Worm (Caenorhabditis elegans) whole organism, L4 larva: ENCODE results near the gene H12I13.1.

Experiments
- F10B5.3 ChIP-seq: sonication (generic microtip); optimal IDR thresholded peaks from 2 replicates; lab custom pipeline; 2016; ENCODE audit warnings: mild to moderate bottlenecking, missing genetic modification characterization, missing compliant biosample characterization
- F44E2.7 ChIP-seq: fragments of 200-800 bp; sonication (Bioruptor generic); IDR thresholded peaks from 2 replicates; pipeline ENCODE4 v2.1.2; 2022; ENCODE audit warnings: missing genetic modification characterization, missing compliant biosample characterization
- F49E8.2 ChIP-seq: sonication (generic microtip); optimal IDR thresholded peaks from 2 replicates; lab custom pipeline; 2016; ENCODE audit warnings: missing compliant biosample characterization, mild to moderate bottlenecking, missing genetic modification characterization, borderline replicate concordance
- R02D3.7 ChIP-seq: fragments of 150-350 bp; sonication (generic microtip); optimal IDR thresholded peaks from 3 replicates; lab custom pipeline; 2014; ENCODE audit warnings: missing biosample characterization, missing genetic modification characterization
- Y48G9A.11 ChIP-seq: fragments of 200-800 bp; sonication (Bioruptor generic); IDR thresholded peaks from 2 replicates; pipeline ENCODE4 v1.3.6; 2022; ENCODE audit warnings: missing genetic modification reagents, missing genetic modification characterization, missing compliant biosample characterization
- Y5F2A.4 ChIP-seq: fragments of 200-800 bp; sonication (Bioruptor generic); optimal IDR thresholded peaks from 2 replicates; lab custom pipeline; 2018; ENCODE audit warnings: mild to moderate bottlenecking, missing genetic modification characterization, missing compliant biosample characterization
- aha-1 ChIP-seq: fragments of 150-350 bp; peaks from one replicate; lab custom pipeline; 2014; ENCODE audit warnings: missing biosample characterization, missing genetic modification characterization
- aly-2 ChIP-seq: sonication (generic microtip); optimal IDR thresholded peaks from 2 replicates; lab custom pipeline; 2018; ENCODE audit warnings: missing biosample characterization, missing genetic modification characterization
- arid-1 ChIP-seq: fragments of 200-800 bp; sonication (Bioruptor generic); conservative IDR thresholded peaks from 2 replicates; pipeline ENCODE4 v1.3.6; 2022; ENCODE audit warnings: missing genetic modification reagents, missing genetic modification characterization, missing compliant biosample characterization
- ceh-20 ChIP-seq: fragments of 200-800 bp; sonication (Bioruptor generic); IDR thresholded peaks from 2 replicates; pipeline ENCODE4 v1.3.6; 2022; ENCODE audit warnings: missing genetic modification reagents, missing genetic modification characterization, missing compliant biosample characterization
- ceh-44 ChIP-seq: fragments of 200-800 bp; sonication (Bioruptor generic); IDR thresholded peaks from 2 replicates; pipeline ENCODE4 v1.3.6; 2022; ENCODE audit warnings: missing genetic modification reagents, missing genetic modification characterization, missing compliant biosample characterization
- ceh-62 ChIP-seq: sonication (generic microtip); optimal IDR thresholded peaks from 2 replicates; lab custom pipeline; 2017; ENCODE audit warnings: missing biosample characterization, missing genetic modification characterization
- ces-1 ChIP-seq: fragments of 150-350 bp; sonication (generic microtip); optimal IDR thresholded peaks from 4 replicates; lab custom pipeline; 2014; ENCODE audit warnings: missing biosample characterization, missing genetic modification reagents, missing genetic modification characterization
- daf-12 ChIP-seq: fragments of 150-350 bp; optimal IDR thresholded peaks from 2 replicates; lab custom pipeline; 2014; ENCODE audit warnings: missing biosample characterization, missing genetic modification reagents, missing genetic modification characterization
- daf-19 ChIP-seq: fragments of 200-800 bp; sonication (Bioruptor generic); conservative IDR thresholded peaks from 2 replicates; pipeline ENCODE4 v1.3.6; 2022; ENCODE audit warnings: missing genetic modification characterization, missing compliant biosample characterization
- dmd-8 ChIP-seq: fragments of 200-800 bp; sonication (Bioruptor generic); IDR thresholded peaks from 2 replicates; pipeline ENCODE4 v1.3.6; 2022; ENCODE audit warnings: missing genetic modification characterization, missing compliant biosample characterization
- dmd-9 ChIP-seq: fragments of 200-800 bp; sonication (Bioruptor generic); IDR thresholded peaks from 2 replicates; pipeline ENCODE4 v1.3.6; 2022; ENCODE audit warnings: missing genetic modification reagents, missing genetic modification characterization, missing compliant biosample characterization
- dpl-1 ChIP-seq: fragments of 150-350 bp; optimal IDR thresholded peaks from 2 replicates; lab custom pipeline; 2014; ENCODE audit warnings: missing biosample characterization, missing genetic modification reagents, missing genetic modification characterization
- fkh-10 ChIP-seq: fragments of 150-350 bp; optimal IDR thresholded peaks from 2 replicates; lab custom pipeline; 2014; ENCODE audit warnings: missing biosample characterization, missing genetic modification reagents, missing genetic modification characterization
- hif-1 ChIP-seq, 2 experiments: sonication (generic microtip); optimal IDR thresholded peaks; 2 replicates each; lab custom pipeline; 2016 to 2017; ENCODE audit warnings: missing compliant biosample characterization in 2 of 2, missing genetic modification characterization in 2 of 2, missing genetic modification reagents in 2 of 2, missing genotype in 2 of 2, mild to moderate bottlenecking in 1 of 2
- hlh-11 ChIP-seq: fragments of 200-800 bp; sonication (Bioruptor generic); optimal IDR thresholded peaks from 2 replicates; lab custom pipeline; 2018; ENCODE audit warnings: mild to moderate bottlenecking, missing genetic modification characterization, missing compliant biosample characterization
- hmg-1.1 ChIP-seq: fragments of 200-800 bp; sonication (Bioruptor generic); IDR thresholded peaks from 2 replicates; pipeline ENCODE4 v1.3.6; 2022; ENCODE audit warnings: missing genetic modification reagents, missing genetic modification characterization, missing compliant biosample characterization
- lin-1 ChIP-seq: fragments of 200-800 bp; sonication (Bioruptor generic); IDR thresholded peaks from 2 replicates; pipeline ENCODE4 v1.3.6; 2022; ENCODE audit warnings: missing genetic modification reagents, missing genetic modification characterization, missing compliant biosample characterization
- madf-5 ChIP-seq, 2 experiments: fragments of 200-800 bp; sonication (Bioruptor generic); IDR thresholded peaks; 2 replicates each; pipeline ENCODE4 v1.3.6; 2022; ENCODE audit warnings: missing compliant biosample characterization in 2 of 2, missing genetic modification characterization in 2 of 2
- mdl-1 ChIP-seq, 2 experiments: fragments of 150-350 bp in 1 of 2; sonication (generic microtip) in 1 of 2; optimal IDR thresholded peaks; 2 replicates each; lab custom pipeline; 2014 to 2017; ENCODE audit warnings: missing biosample characterization in 2 of 2, missing genetic modification characterization in 2 of 2
- mdt-29 ChIP-seq: fragments of 200-800 bp; sonication (Bioruptor generic); IDR thresholded peaks from 2 replicates; pipeline ENCODE4 v1.3.6; 2022; ENCODE audit warnings: missing genetic modification reagents, missing genetic modification characterization, missing compliant biosample characterization
- mxl-3 ChIP-seq: fragments of 200-800 bp; sonication (Bioruptor generic); optimal IDR thresholded peaks from 2 replicates; lab custom pipeline; 2018; ENCODE audit warnings: mild to moderate bottlenecking, missing genetic modification characterization, missing compliant biosample characterization
- nhr-102 ChIP-seq: sonication (generic microtip); optimal IDR thresholded peaks from 2 replicates; lab custom pipeline; 2016; ENCODE audit warnings: mild to moderate bottlenecking, missing genetic modification characterization, moderate library complexity, missing compliant biosample characterization
- nhr-237 ChIP-seq: sonication (generic microtip); optimal IDR thresholded peaks from 2 replicates; lab custom pipeline; 2017; ENCODE audit warnings: missing biosample characterization, missing genetic modification characterization
- nhr-48 ChIP-seq: sonication (generic microtip); optimal IDR thresholded peaks from 2 replicates; lab custom pipeline; 2016; ENCODE audit warnings: mild to moderate bottlenecking, missing genetic modification characterization, missing compliant biosample characterization
- nhr-6 ChIP-seq: fragments of 150-350 bp; optimal IDR thresholded peaks from 2 replicates; lab custom pipeline; 2014; ENCODE audit warnings: missing biosample characterization, missing genetic modification characterization
- nhr-76 ChIP-seq: fragments of 150-350 bp; optimal IDR thresholded peaks from 2 replicates; lab custom pipeline; 2014; ENCODE audit warnings: missing biosample characterization, missing genetic modification characterization
- nhr-77 ChIP-seq: fragments of 150-350 bp; optimal IDR thresholded peaks from 2 replicates; lab custom pipeline; 2014; ENCODE audit warnings: missing biosample characterization, missing genetic modification characterization
- pha-4 ChIP-seq, 2 experiments: fragments of 150-350 bp in 1 of 2; fragments of 200-800 bp in 1 of 2; sonication (Bioruptor generic) in 1 of 2; IDR thresholded peaks in 1 of 2; optimal IDR thresholded peaks in 1 of 2; 2 replicates each; pipeline versions ENCODE4 v1.3.6 to Lab custom; 2014 to 2022; ENCODE audit warnings: missing genetic modification characterization in 2 of 2, missing genetic modification reagents in 2 of 2, missing biosample characterization in 1 of 2, missing compliant biosample characterization in 1 of 2
- php-3 ChIP-seq: fragments of 200-800 bp; sonication (Bioruptor generic); IDR thresholded peaks from 2 replicates; pipeline ENCODE4 v1.3.6; 2022; ENCODE audit warnings: missing genetic modification reagents, missing genetic modification characterization, missing compliant biosample characterization
- pqm-1 ChIP-seq: sonication (generic microtip); optimal IDR thresholded peaks from 2 replicates; lab custom pipeline; 2017; ENCODE audit warnings: missing biosample characterization, missing genetic modification characterization
- skn-1 ChIP-seq: fragments of 150-350 bp; optimal IDR thresholded peaks from 2 replicates; lab custom pipeline; 2014; ENCODE audit warnings: missing biosample characterization, missing genetic modification characterization
- spr-1 ChIP-seq: sonication (generic microtip); optimal IDR thresholded peaks from 2 replicates; lab custom pipeline; 2016; ENCODE audit warnings: mild to moderate bottlenecking, missing genetic modification characterization, missing compliant biosample characterization
- tag-97 ChIP-seq: fragments of 200-800 bp; sonication (Bioruptor generic); IDR thresholded peaks from 2 replicates; pipeline ENCODE4 v1.3.6; 2022; ENCODE audit warnings: missing genetic modification characterization, missing compliant biosample characterization
- unc-130 ChIP-seq: sonication (generic microtip); optimal IDR thresholded peaks from 2 replicates; lab custom pipeline; 2016; ENCODE audit warnings: missing genetic modification reagents, missing genetic modification characterization, missing compliant biosample characterization
- unc-62 ChIP-seq, 3 experiments: fragments of 150-350 bp in 1 of 3; sonication (generic microtip); optimal IDR thresholded peaks in 2 of 3; peaks in 1 of 3; 1 replicate in 1 of 3; 2 replicates in 2 of 3; lab custom pipeline; 2014 to 2017; ENCODE audit warnings: missing biosample characterization in 3 of 3, missing genetic modification characterization in 3 of 3, missing genetic modification reagents in 3 of 3, missing genotype in 1 of 3
- zag-1 ChIP-seq: fragments of 150-350 bp; optimal IDR thresholded peaks from 2 replicates; lab custom pipeline; 2014; ENCODE audit warnings: missing biosample characterization, missing genetic modification characterization
- zfp-2 ChIP-seq: sonication (generic microtip); optimal IDR thresholded peaks from 2 replicates; lab custom pipeline; 2016; ENCODE audit warnings: mild to moderate bottlenecking, missing genetic modification characterization, missing compliant biosample characterization
- zip-11 ChIP-seq: fragments of 200-800 bp; sonication (Bioruptor generic); IDR thresholded peaks from 2 replicates; pipeline ENCODE4 v1.3.6; 2022; ENCODE audit warnings: missing genetic modification characterization, missing compliant biosample characterization
- zip-2 ChIP-seq: fragments of 150-350 bp; optimal IDR thresholded peaks from 2 replicates; lab custom pipeline; 2014; ENCODE audit warnings: missing biosample characterization, missing genetic modification characterization
- ztf-11 ChIP-seq: fragments of 150-350 bp; optimal IDR thresholded peaks from 2 replicates; lab custom pipeline; 2014; ENCODE audit warnings: missing biosample characterization, missing genetic modification characterization

H12I13.1 gene

DNA sequence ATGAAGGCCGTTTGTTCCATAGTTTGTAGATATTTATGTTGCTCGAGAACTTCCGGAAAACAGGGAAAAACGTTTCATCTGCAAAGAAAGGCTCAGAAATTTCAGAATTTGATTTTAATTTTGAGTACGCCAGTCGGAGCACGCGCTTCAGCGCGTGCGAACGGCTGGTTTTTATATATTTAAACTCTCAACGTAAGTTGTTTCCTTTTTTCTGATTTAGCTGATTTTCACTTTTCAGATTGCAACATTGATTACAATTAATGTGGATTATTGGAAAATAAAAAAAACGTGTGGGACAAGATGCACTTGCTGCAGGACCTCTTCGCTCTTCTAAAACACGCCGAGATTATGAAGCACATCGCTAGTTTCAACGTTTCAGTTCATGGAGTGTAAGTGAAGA is 15.7 kb upstream of the H12I13.1 start, which contains the start of gene F21H12.3:
F21H12.3 (plus strand) TSS at position 301 of the 400 bp plus-strand sequence.
- no peak for TF ChIP-seq nhr-77 (tag; lab: Kevin White, UChicago)
- no peak for TF ChIP-seq skn-1 (tag; lab: Kevin White, UChicago)
- no peak for TF ChIP-seq F44E2.7 (GFP tag; lab: Robert Waterston, UW)
- no peak for TF ChIP-seq spr-1 (tag; lab: Kevin White, UChicago)
- TF ChIP-seq Y5F2A.4 (GFP tag; lab: Kevin White, UChicago), result no peak
- TF ChIP-seq daf-12, result no peak
- TF ChIP-seq tag-97, result no peak
- TF ChIP-seq arid-1, result no peak
- TF ChIP-seq F49E8.2 (tag; lab: Kevin White, UChicago), result no peak
- TF ChIP-seq hif-1 (tag; optimal IDR thresholded peaks at IDR 0.05; lab: Kevin White, UChicago), result no peak
- TF ChIP-seq zip-2 (tag; lab: Kevin White, UChicago), result no peak
- TF ChIP-seq nhr-76 (tag; lab: Kevin White, UChicago), result no peak
- no peak for TF ChIP-seq ceh-44 (GFP tag; lab: Robert Waterston, UW)
- TF ChIP-seq unc-62 (GFP tag; optimal IDR thresholded peaks at IDR 0.05 in 1 of 2; lab: Kevin White, UChicago), result no peak
- TF ChIP-seq unc-62 (tag; optimal IDR thresholded peaks at IDR 0.05; lab: Kevin White, UChicago), result no peak
- no peak for TF ChIP-seq pha-4 (GFP tag; IDR thresholded peaks at IDR 0.05; lab: Robert Waterston, UW)
- no peak for TF ChIP-seq pha-4 (tag; optimal IDR thresholded peaks at IDR 0.05; lab: Kevin White, UChicago)
- TF ChIP-seq, all 104 proteins: peak for 0

DNA sequence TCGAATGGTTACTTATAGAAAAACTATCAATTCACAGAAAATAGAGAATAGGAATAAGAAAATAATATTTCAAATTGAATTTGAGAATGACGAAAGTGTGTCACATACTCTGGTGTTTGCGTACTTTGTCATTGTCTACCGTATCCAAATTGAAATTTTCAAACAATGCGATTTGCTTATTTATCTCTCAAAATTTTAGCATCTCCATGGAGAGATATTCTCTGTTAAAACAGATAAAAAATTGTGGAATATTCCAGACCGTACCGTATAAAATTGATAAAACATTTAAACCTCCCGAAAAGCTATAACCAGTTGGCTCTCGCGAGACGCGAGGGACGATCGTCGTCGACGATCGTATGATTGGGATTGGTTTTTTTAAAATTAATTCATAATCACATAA is 13.8 kb upstream of the H12I13.1 start, which contains the start of gene fbf-1:
fbf-1 (minus strand) TSS at position 101 of the 400 bp plus-strand sequence.
- TF ChIP-seq ceh-20 (GFP tag; lab: Robert Waterston, UW), result no peak
- no peak for TF ChIP-seq nhr-76 (tag; lab: Kevin White, UChicago)
- no peak for TF ChIP-seq mdt-29
- TF ChIP-seq nhr-102 (tag; lab: Kevin White, UChicago), result no peak
- TF ChIP-seq ces-1 (GFP tag; lab: Kevin White, UChicago), result no peak
- TF ChIP-seq lin-1 (GFP tag; lab: Robert Waterston, UW), result no peak

DNA sequence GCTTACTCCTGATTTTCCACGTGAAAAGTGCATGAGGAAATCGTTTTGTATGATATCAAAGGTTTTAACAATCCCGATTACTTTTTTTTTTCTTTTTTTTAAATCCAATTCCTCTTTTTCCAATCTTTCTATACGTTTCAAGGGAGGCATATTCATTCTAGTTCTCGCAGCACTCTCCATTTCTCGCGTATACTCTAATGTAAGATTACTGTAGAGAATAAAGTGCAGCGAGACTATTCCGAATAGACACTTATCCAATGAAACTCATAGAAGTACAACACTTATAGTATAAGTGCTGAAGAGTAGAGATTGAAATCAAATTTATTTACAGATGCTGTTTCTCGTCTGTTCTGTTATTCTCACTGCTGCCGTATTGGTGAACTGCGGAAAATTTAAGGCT is 10.6 kb upstream of the H12I13.1 start, which contains the start of gene H12I13.6:
H12I13.6 (plus strand) TSS at position 301 of the 400 bp plus-strand sequence.
- no peak for TF ChIP-seq nhr-48 (tag; lab: Kevin White, UChicago)
- peak in 1 of 2 experiments; percentile 20 for TF ChIP-seq unc-62 (GFP tag; optimal IDR thresholded peaks at IDR 0.05 in 1 of 2; lab: Kevin White, UChicago)
- no peak for TF ChIP-seq unc-62 (tag; optimal IDR thresholded peaks at IDR 0.05; lab: Kevin White, UChicago)

DNA sequence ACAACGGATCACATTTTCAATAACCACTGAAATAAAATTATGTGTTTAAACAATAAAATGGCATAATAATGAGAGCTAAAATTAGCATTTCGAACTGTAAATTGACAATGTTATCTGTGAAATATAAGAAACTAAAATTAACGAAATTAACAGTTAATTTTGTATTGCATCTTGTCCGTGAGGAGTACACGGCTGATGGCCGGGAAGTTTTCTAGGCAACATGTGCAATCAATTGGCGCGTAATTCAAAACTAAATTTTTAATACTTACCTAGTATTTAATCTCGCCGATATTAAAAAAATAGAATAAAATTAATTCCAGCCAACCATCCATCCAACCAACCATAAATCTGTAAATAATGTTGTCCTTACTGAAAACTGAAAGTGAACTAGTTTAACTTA is 5.5 kb downstream of the H12I13.1 start:
- TF ChIP-seq ztf-11 (tag; lab: Kevin White, UChicago), result no peak
- no peak for TF ChIP-seq ceh-62 (tag; lab: Kevin White, UChicago)
- TF ChIP-seq mxl-3 (GFP tag; lab: Kevin White, UChicago), result peak; percentile 45
- no peak for TF ChIP-seq zag-1 (tag; lab: Kevin White, UChicago)
- TF ChIP-seq dpl-1, result peak; percentile 98
- TF ChIP-seq Y48G9A.11 (GFP tag; lab: Robert Waterston, UW), result 0 out of 2 replicates have a peak, but pooled peaks have one; percentile 44
- TF ChIP-seq aha-1, result peak; percentile 95
- TF ChIP-seq hlh-11 (tag; lab: Kevin White, UChicago), result peak; percentile 21
- no peak for TF ChIP-seq spr-1 (tag; lab: Kevin White, UChicago)
- TF ChIP-seq mdl-1 (tag; optimal IDR thresholded peaks at IDR 0.05; lab: Kevin White, UChicago), result no peak
- peak; percentile 11 for TF ChIP-seq F10B5.3
- peak; percentile 51 for TF ChIP-seq nhr-6 (tag; lab: Kevin White, UChicago)
- peak; percentile 91 for TF ChIP-seq dmd-9
- peak; percentile 50; the same call in 1 of the 2 replicates for TF ChIP-seq hmg-1.1 (GFP tag; lab: Robert Waterston, UW)
- TF ChIP-seq daf-19, result no peak
- no peak for TF ChIP-seq nhr-237
- TF ChIP-seq zfp-2 (tag; lab: Kevin White, UChicago), result no peak
- no peak for TF ChIP-seq dmd-8 (GFP tag; lab: Robert Waterston, UW)
- TF ChIP-seq php-3 (GFP tag; lab: Robert Waterston, UW), result no peak
- no peak for TF ChIP-seq aly-2 (tag; lab: Kevin White, UChicago)
- no peak for TF ChIP-seq R02D3.7 (tag; lab: Kevin White, UChicago)
- no peak for TF ChIP-seq madf-5 (GFP tag; IDR thresholded peaks at IDR 0.05; lab: Robert Waterston, UW)
- TF ChIP-seq unc-130 (GFP tag; lab: Kevin White, UChicago), result peak; percentile 90
- TF ChIP-seq pqm-1, result no peak
- TF ChIP-seq tag-97, result no peak
- TF ChIP-seq zip-11 (GFP tag; lab: Robert Waterston, UW), result no peak
- TF ChIP-seq fkh-10 (GFP tag; lab: Kevin White, UChicago), result no peak
